Fruit fly (Drosophila melanogaster) whole organism, embryonic: ENCODE data around the gene Ptp4E.

ENCODE experiments used
- CG10267 ChIP-seq: fragments of 200-800 bp; sonication (Bioruptor generic); optimal IDR thresholded peaks from 2 replicates; lab custom pipeline; 2018; ENCODE audit warnings: missing biosample characterization, mild to moderate bottlenecking, missing genetic modification characterization, moderate library complexity
- CG11456 ChIP-seq: fragments of 200-800 bp; sonication (Bioruptor generic); IDR thresholded peaks from 3 replicates; pipeline ENCODE4 v1.3.6; 2022; ENCODE audit warnings: missing biosample characterization, missing genetic modification characterization
- CG6654 ChIP-seq: fragments of 200-800 bp; sonication (Bioruptor generic); optimal IDR thresholded peaks from 2 replicates; lab custom pipeline; 2017; ENCODE audit warnings: missing biosample characterization, mild to moderate bottlenecking, missing genetic modification characterization
- HHEX ChIP-seq: fragments of 200-800 bp; sonication (Bioruptor generic); optimal IDR thresholded peaks from 3 replicates; lab custom pipeline; 2017; ENCODE audit warnings: missing biosample characterization, mild to moderate bottlenecking, missing genetic modification characterization, missing genetic modification reagents

dm6 chrX:4997141-4997540 is 58.2 kb downstream of the Ptp4E start, which contains the start of gene CG12680:
- TF ChIP-seq CG10267 (tag; lab: Kevin White, UChicago) (no peak), CG11456 (GFP tag; lab: Robert Waterston, UW) (no peak), CG6654 (no peak), HHEX (GFP tag; lab: Kevin White, UChicago) (no peak)
